Fruit fly (Drosophila melanogaster): ENCODE data around the gene CG4291.

DNA sequence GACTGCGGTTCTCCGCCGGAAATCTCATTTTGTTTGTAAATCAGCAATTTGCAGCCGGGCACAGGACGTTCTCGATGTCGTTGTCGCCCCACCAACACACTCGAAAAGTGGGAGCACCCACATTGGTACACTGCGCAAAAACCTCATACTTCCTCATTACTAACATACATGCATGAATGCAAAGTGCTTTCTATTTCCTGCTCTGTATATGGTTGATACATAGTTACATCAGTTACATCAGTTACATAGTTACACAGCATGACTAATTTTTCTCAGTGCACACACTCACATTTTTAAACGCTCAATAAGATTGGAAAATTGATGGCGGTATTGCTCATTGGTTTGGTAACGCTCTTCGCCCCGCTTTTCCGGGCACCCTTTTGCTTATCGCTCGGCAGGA lies 44.6 kb upstream of the CG4291 start:
- TF ChIP-seq CG1621 (tag; optimal IDR thresholded peaks at IDR 0.05) (no peak), Hr39 (GFP tag; optimal IDR thresholded peaks at IDR 0.05) (no peak), pdm3 (GFP tag; optimal IDR thresholded peaks at IDR 0.05) (no peak), Gug (GFP tag; IDR thresholded peaks at IDR 0.05) (no peak), Eip78C (GFP tag) (no peak), Ets21C (GFP tag; optimal IDR thresholded peaks at IDR 0.05) (no peak), CG10631 (GFP tag; optimal IDR thresholded peaks at IDR 0.05) (no peak)

All from whole organism, prepupa.